Fruit fly (Drosophila melanogaster) whole organism, wandering third instar larva: Measurements from ENCODE around the gene Shal.

Source experiments
- Abd-B ChIP-seq: fragments of >200 bp; optimal IDR thresholded peaks from 2 replicates; lab custom pipeline; 2017; ENCODE audit warnings: missing biosample characterization, missing genetic modification characterization
- CG32264 ChIP-seq: fragments of 200-800 bp; sonication (Bioruptor generic); optimal IDR thresholded peaks from 2 replicates; lab custom pipeline; 2016; ENCODE audit warnings: missing biosample characterization, missing genetic modification characterization
- CG9705 ChIP-seq: fragments of 200-800 bp; sonication (Bioruptor generic); optimal IDR thresholded peaks from 2 replicates; lab custom pipeline; 2018; ENCODE audit warnings: missing biosample characterization, mild to moderate bottlenecking, missing genetic modification characterization
- CrebA ChIP-seq: fragments of 200-800 bp; sonication (Bioruptor generic); optimal IDR thresholded peaks from 2 replicates; lab custom pipeline; 2016; ENCODE audit warnings: missing biosample characterization, mild to moderate bottlenecking, missing genetic modification characterization, borderline replicate concordance
- Dfd ChIP-seq: fragments of >200 bp; optimal IDR thresholded peaks from 2 replicates; lab custom pipeline; 2017; ENCODE audit warnings: missing biosample characterization, missing genetic modification characterization
- Dif ChIP-seq: fragments of 200-275, 200-300 bp; sonication (Bioruptor generic); optimal IDR thresholded peaks from 2 replicates; lab custom pipeline; 2018; ENCODE audit warnings: missing biosample characterization, missing genetic modification characterization; ENCODE audit not compliant: partially characterized antibody
- GATAd ChIP-seq: sonication (Bioruptor generic); optimal IDR thresholded peaks from 2 replicates; lab custom pipeline; 2016; ENCODE audit warnings: missing biosample characterization, missing genetic modification characterization
- HLH106 ChIP-seq: fragments of 200-800 bp; optimal IDR thresholded peaks from 3 replicates; lab custom pipeline; 2019; ENCODE audit warnings: missing biosample characterization, mild to moderate bottlenecking, missing genetic modification characterization, moderate library complexity
- Hnf4 ChIP-seq: fragments of 200-800 bp; sonication (Bioruptor generic); optimal IDR thresholded peaks from 2 replicates; lab custom pipeline; 2016; ENCODE audit warnings: missing biosample characterization, mild to moderate bottlenecking, missing genetic modification characterization
- Hr78 ChIP-seq: fragments of >200 bp; optimal IDR thresholded peaks from 2 replicates; lab custom pipeline; 2017; ENCODE audit warnings: missing biosample characterization, missing genetic modification characterization
- Hr83 ChIP-seq: fragments of 200-300 bp; sonication (Bioruptor generic); optimal IDR thresholded peaks from 2 replicates; lab custom pipeline; 2016; ENCODE audit warnings: missing biosample characterization, mild to moderate bottlenecking, missing genetic modification characterization, moderate library complexity; ENCODE audit not compliant: poor library complexity, severe bottlenecking
- Jra ChIP-seq: sonication (Bioruptor generic); optimal IDR thresholded peaks from 2 replicates; lab custom pipeline; 2016; ENCODE audit warnings: missing biosample characterization, missing genetic modification characterization
- Mio ChIP-seq: sonication (Bioruptor generic); optimal IDR thresholded peaks from 2 replicates; lab custom pipeline; 2016; ENCODE audit warnings: missing biosample characterization, missing genetic modification characterization
- Myc ChIP-seq: fragments of >200 bp; optimal IDR thresholded peaks from 2 replicates; lab custom pipeline; 2017
- OdsH ChIP-seq: fragments of 200-800 bp; sonication (Bioruptor generic); optimal IDR thresholded peaks from 2 replicates; lab custom pipeline; 2016; ENCODE audit warnings: missing biosample characterization, mild to moderate bottlenecking, missing genetic modification characterization
- Rel ChIP-seq, 2 experiments: fragments of 200-800 bp; sonication (Bioruptor generic) in 1 of 2; optimal IDR thresholded peaks; 2 replicates in 1 of 2; 3 replicates in 1 of 2; lab custom pipeline; 2016 to 2019; ENCODE audit warnings: mild to moderate bottlenecking in 2 of 2, missing biosample characterization in 2 of 2, missing genetic modification characterization in 2 of 2, moderate library complexity in 1 of 2
- Sp1 ChIP-seq: fragments of 200-800 bp; sonication (Bioruptor generic); optimal IDR thresholded peaks from 3 replicates; lab custom pipeline; 2019; ENCODE audit warnings: missing biosample characterization, mild to moderate bottlenecking, missing genetic modification characterization, moderate library complexity
- Vsx2 ChIP-seq: fragments of 200-300, 225-300 bp; sonication (Bioruptor generic); optimal IDR thresholded peaks from 2 replicates; lab custom pipeline; 2018; ENCODE audit warnings: missing biosample characterization, missing genetic modification characterization; ENCODE audit not compliant: partially characterized antibody
- br ChIP-seq: fragments of 200-800 bp; sonication (Bioruptor generic); optimal IDR thresholded peaks from 2 replicates; lab custom pipeline; 2016; ENCODE audit warnings: missing biosample characterization, missing genetic modification characterization
- brk ChIP-seq: fragments of 200-800 bp; sonication (Bioruptor generic); optimal IDR thresholded peaks from 2 replicates; lab custom pipeline; 2016; ENCODE audit warnings: missing biosample characterization, mild to moderate bottlenecking, missing genetic modification characterization
- dl ChIP-seq, 2 experiments: fragments of 175-275, 200-275 bp in 1 of 2; fragments of 200-275 bp in 1 of 2; sonication (Bioruptor generic); optimal IDR thresholded peaks; lab custom pipeline; 2018; ENCODE audit warnings: mild to moderate bottlenecking in 2 of 2, missing biosample characterization in 2 of 2, missing genetic modification characterization in 2 of 2, moderate library complexity in 2 of 2; ENCODE audit not compliant: partially characterized antibody in 2 of 2, insufficient read depth in 1 of 2
- dmrt93B ChIP-seq: fragments of 200-800 bp; sonication (Bioruptor generic); optimal IDR thresholded peaks from 2 replicates; lab custom pipeline; 2018; ENCODE audit warnings: missing biosample characterization, mild to moderate bottlenecking, missing genetic modification characterization
- dsf ChIP-seq: sonication (Bioruptor generic); optimal IDR thresholded peaks from 2 replicates; lab custom pipeline; 2016; ENCODE audit warnings: missing biosample characterization, missing genetic modification characterization, borderline replicate concordance
- ey ChIP-seq: fragments of 200-800 bp; sonication (Bioruptor generic); optimal IDR thresholded peaks from 2 replicates; lab custom pipeline; 2016; ENCODE audit warnings: missing biosample characterization, missing genetic modification characterization
- foxo ChIP-seq, 2 experiments: fragments of 200-800 bp; sonication (Bioruptor generic); optimal IDR thresholded peaks; 2 replicates in 1 of 2; 3 replicates in 1 of 2; lab custom pipeline; 2016 to 2017; ENCODE audit warnings: missing biosample characterization in 2 of 2, missing genetic modification characterization in 2 of 2
- fru ChIP-seq: fragments of 200-800 bp; sonication (Bioruptor generic); optimal IDR thresholded peaks from 3 replicates; lab custom pipeline; 2016; ENCODE audit warnings: missing biosample characterization, mild to moderate bottlenecking, missing genetic modification characterization
- h ChIP-seq: fragments of 200-800 bp; sonication (Bioruptor generic); optimal IDR thresholded peaks from 3 replicates; lab custom pipeline; 2016; ENCODE audit warnings: missing biosample characterization, mild to moderate bottlenecking, missing genetic modification characterization
- jim ChIP-seq: fragments of 175-275, 200-325 bp; sonication (Bioruptor generic); optimal IDR thresholded peaks from 2 replicates; lab custom pipeline; 2016; ENCODE audit warnings: missing biosample characterization, mild to moderate bottlenecking, missing genetic modification characterization
- lola ChIP-seq: fragments of >200 bp; optimal IDR thresholded peaks from 2 replicates; lab custom pipeline; 2017; ENCODE audit warnings: missing biosample characterization, missing genetic modification characterization
- pan ChIP-seq: fragments of >200 bp; optimal IDR thresholded peaks from 2 replicates; lab custom pipeline; 2017
- psq ChIP-seq: fragments of 200-800 bp; sonication (Bioruptor generic); optimal IDR thresholded peaks from 3 replicates; lab custom pipeline; 2017; ENCODE audit warnings: missing biosample characterization, mild to moderate bottlenecking, missing genetic modification characterization, moderate library complexity
- rgr ChIP-seq: fragments of 200-800 bp; sonication (Bioruptor generic); optimal IDR thresholded peaks from 3 replicates; lab custom pipeline; 2016; ENCODE audit warnings: missing biosample characterization, mild to moderate bottlenecking, missing genetic modification characterization
- sage ChIP-seq: fragments of 200-800 bp; sonication (Bioruptor generic); optimal IDR thresholded peaks from 2 replicates; lab custom pipeline; 2016; ENCODE audit warnings: missing biosample characterization, mild to moderate bottlenecking, missing genetic modification characterization
- sv ChIP-seq: fragments of 200-800 bp; sonication (Bioruptor generic); optimal IDR thresholded peaks from 3 replicates; lab custom pipeline; 2016; ENCODE audit warnings: missing biosample characterization, missing genetic modification characterization
- tai ChIP-seq: sonication (Bioruptor generic); optimal IDR thresholded peaks from 2 replicates; lab custom pipeline; 2016; ENCODE audit warnings: missing biosample characterization, missing genetic modification characterization
- usp ChIP-seq: fragments of >200 bp; optimal IDR thresholded peaks from 2 replicates; lab custom pipeline; 2017; ENCODE audit warnings: missing biosample characterization, missing genetic modification characterization
- woc ChIP-seq: sonication (Bioruptor generic); optimal IDR thresholded peaks from 2 replicates; lab custom pipeline; 2016; ENCODE audit warnings: missing biosample characterization, mild to moderate bottlenecking, missing genetic modification characterization

Shal gene

dm6 chr3L:19560695-19561246 lies 23.6 kb downstream of the Shal start:
- TF ChIP-seq OdsH (GFP tag; lab: Kevin White, UChicago) (peak; percentile 99), rgr (GFP tag; lab: Kevin White, UChicago) (peak; percentile 99), Mio (GFP tag; lab: Kevin White, UChicago) (peak; percentile 63), fru (GFP tag; lab: Kevin White, UChicago) (peak; percentile 99), usp (GFP tag; lab: Kevin White, UChicago) (no peak), Hr78 (GFP tag; lab: Kevin White, UChicago) (no peak), woc (peak; percentile 96), CrebA (peak; percentile 83), psq (GFP tag; lab: Kevin White, UChicago) (peak; percentile 96), tai (GFP tag; lab: Kevin White, UChicago) (peak; percentile 92), dl (GFP tag; optimal IDR thresholded peaks at IDR 0.05; lab: Kevin White, UChicago; ENCODE audit: insufficient read depth in 1 of 2, partially characterized antibody in 2 of 2) (no peak), CG9705 (GFP tag; lab: Kevin White, UChicago) (peak; percentile 99), brk (GFP tag; lab: Kevin White, UChicago) (peak; percentile 97), pan (no peak), Dfd (peak; percentile 91), Myc (lab: Kevin White, UChicago) (no peak), Rel (GFP tag; optimal IDR thresholded peaks at IDR 0.05; lab: Kevin White, UChicago) (peak; percentile 97), Rel (tag; optimal IDR thresholded peaks at IDR 0.05; lab: Kevin White, UChicago) (peak; percentile 95), Jra (GFP tag; lab: Kevin White, UChicago) (peak; percentile 94), HLH106 (tag; lab: Kevin White, UChicago) (peak; percentile 99), lola (no peak), dmrt93B (peak; percentile 97), GATAd (no peak), br (peak; percentile 98), foxo (GFP tag; optimal IDR thresholded peaks at IDR 0.05; lab: Kevin White, UChicago) (peak; percentile 77 to 99), Vsx2 (GFP tag; lab: Kevin White, UChicago) (peak; percentile 32), h (GFP tag; lab: Kevin White, UChicago) (peak; percentile 99), Sp1 (GFP tag; lab: Kevin White, UChicago) (peak; percentile 99), jim (GFP tag; lab: Kevin White, UChicago) (peak; percentile 55), sv (GFP tag; lab: Kevin White, UChicago) (peak; percentile 93), sage (GFP tag; lab: Kevin White, UChicago) (peak; percentile 97), Hnf4 (GFP tag; lab: Kevin White, UChicago) (peak; percentile 98), CG32264 (GFP tag; lab: Kevin White, UChicago) (peak; percentile 94), dsf (peak; percentile 93), ey (GFP tag; lab: Kevin White, UChicago) (peak; percentile 98), Abd-B (GFP tag; lab: Kevin White, UChicago) (no peak)

- peak; percentile 28 for TF ChIP-seq Dif (GFP tag; lab: Kevin White, UChicago)
- no peak for TF ChIP-seq GATAd
- TF ChIP-seq h (GFP tag; lab: Kevin White, UChicago) = no peak
- no peak for TF ChIP-seq jim (GFP tag; lab: Kevin White, UChicago)
- peak; percentile 12 for TF ChIP-seq Hr83
- TF ChIP-seq Rel (GFP tag; optimal IDR thresholded peaks at IDR 0.05; lab: Kevin White, UChicago) = no peak
- TF ChIP-seq Rel (tag; optimal IDR thresholded peaks at IDR 0.05; lab: Kevin White, UChicago) = peak; percentile 8
Measured at dm6 chr3L:19560005-19560694, 24.2 kb downstream of the Shal start.
